Fruit fly (Drosophila melanogaster) Kc167 (cell line): ENCODE measurements around the gene Dsp1.

Experiments
- Myc ChIP-seq: fragments of >200 bp; optimal IDR thresholded peaks from 2 replicates; lab custom pipeline; 2017; ENCODE audit warnings: missing external identifiers
- Sin3A ChIP-seq: fragments of >200 bp; optimal IDR thresholded peaks from 2 replicates; lab custom pipeline; 2018; ENCODE audit warnings: missing external identifiers
- h ChIP-seq: fragments of >200 bp; optimal IDR thresholded peaks from 3 replicates; lab custom pipeline; 2018; ENCODE audit warnings: missing external identifiers
- insv ChIP-seq: fragments of >200 bp; optimal IDR thresholded peaks from 3 replicates; lab custom pipeline; 2018; ENCODE audit warnings: missing external identifiers
- psq ChIP-seq: fragments of >200 bp; optimal IDR thresholded peaks from 2 replicates; lab custom pipeline; 2017; ENCODE audit warnings: missing external identifiers
- ttk ChIP-seq: sonication (Bioruptor generic); optimal IDR thresholded peaks from 2 replicates; lab custom pipeline; 2017; ENCODE audit warnings: missing external identifiers

DNA sequence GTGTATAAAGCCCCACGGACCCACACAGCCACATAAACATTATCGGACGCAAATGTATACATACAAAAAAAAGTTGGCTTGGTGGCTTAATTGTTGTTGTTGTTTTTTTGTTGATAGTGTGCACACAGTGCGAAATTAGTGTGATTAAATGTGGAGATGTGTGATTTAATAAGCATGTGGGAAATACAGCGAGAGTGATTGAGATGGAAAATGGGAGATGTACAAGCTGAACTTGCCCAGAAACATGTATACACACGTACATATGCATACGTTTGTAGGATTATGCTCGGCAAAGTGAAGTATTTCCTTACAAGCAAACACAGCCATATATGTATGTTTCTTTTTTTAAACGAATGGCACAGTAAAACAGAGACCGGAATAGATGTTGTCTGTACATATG, 40.1 kb downstream of the Dsp1 start:
- TF ChIP-seq ttk (lab: Kevin White, UChicago) (no peak), h (lab: Kevin White, UChicago) (no peak), Sin3A (lab: Kevin White, UChicago) (no peak), insv (lab: Kevin White, UChicago) (no peak), Myc (lab: Kevin White, UChicago) (no peak), psq (lab: Kevin White, UChicago) (no peak)
